Fruit fly (Drosophila melanogaster) whole organism, embryonic: ENCODE data around the gene Son.

ENCODE experiments used
- Adf1 ChIP-seq: fragments of 200-800 bp; sonication (Bioruptor generic); IDR thresholded peaks from 2 replicates; pipeline ENCODE4 v1.3.6; 2022; ENCODE audit warnings: missing biosample characterization, missing genetic modification characterization
- CG10267 ChIP-seq: fragments of 200-800 bp; sonication (Bioruptor generic); optimal IDR thresholded peaks from 2 replicates; lab custom pipeline; 2018; ENCODE audit warnings: missing biosample characterization, mild to moderate bottlenecking, missing genetic modification characterization, moderate library complexity
- CG10462 ChIP-seq: fragments of 200-800 bp; sonication (Bioruptor generic); optimal IDR thresholded peaks from 2 replicates; lab custom pipeline; 2016; ENCODE audit warnings: missing biosample characterization, missing genetic modification characterization
- CG10959 ChIP-seq: fragments of 200-800 bp; sonication (Bioruptor generic); IDR thresholded peaks from 2 replicates; pipeline ENCODE4 v1.3.6; 2022; ENCODE audit warnings: missing biosample characterization, missing genetic modification characterization
- CG13296 ChIP-seq: fragments of 200-800 bp; sonication (Bioruptor generic); optimal IDR thresholded peaks from 3 replicates; lab custom pipeline; 2018; ENCODE audit warnings: missing biosample characterization, mild to moderate bottlenecking, missing genetic modification characterization
- CG15479 ChIP-seq: fragments of 200-800 bp; sonication (Bioruptor generic); optimal IDR thresholded peaks from 3 replicates; lab custom pipeline; 2019; ENCODE audit warnings: missing biosample characterization, mild to moderate bottlenecking, missing genetic modification characterization, moderate library complexity
- CG15514 ChIP-seq: fragments of 200-800 bp; sonication (Bioruptor generic); optimal IDR thresholded peaks from 3 replicates; lab custom pipeline; 2017; ENCODE audit warnings: missing biosample characterization, missing genetic modification characterization, mild to moderate bottlenecking, moderate library complexity, missing genetic modification reagents
- CG16863 ChIP-seq: fragments of 200-800 bp; sonication (Bioruptor generic); optimal IDR thresholded peaks from 3 replicates; lab custom pipeline; 2016; ENCODE audit warnings: missing biosample characterization, missing genetic modification characterization
- CG32767 ChIP-seq: fragments of 200-800 bp; sonication (Bioruptor generic); IDR thresholded peaks from 2 replicates; pipeline ENCODE4 v1.3.6; 2022; ENCODE audit warnings: missing biosample characterization, missing genetic modification characterization
- CG4360 ChIP-seq: fragments of 200-800 bp; sonication (Bioruptor generic); IDR thresholded peaks from 2 replicates; pipeline ENCODE4 v1.3.6; 2022; ENCODE audit warnings: missing biosample characterization, missing genetic modification characterization
- CG4617 ChIP-seq: fragments of 200-800 bp; sonication (Bioruptor generic); optimal IDR thresholded peaks from 3 replicates; lab custom pipeline; 2016; ENCODE audit warnings: missing biosample characterization, missing genetic modification characterization, borderline replicate concordance
- CG4730 ChIP-seq: fragments of 200-800 bp; sonication (Bioruptor generic); IDR thresholded peaks from 2 replicates; pipeline ENCODE4 v1.3.6; 2022; ENCODE audit warnings: missing biosample characterization, missing genetic modification characterization
- CG8281 ChIP-seq: fragments of 200-800 bp; sonication (Bioruptor generic); optimal IDR thresholded peaks from 2 replicates; lab custom pipeline; 2018; ENCODE audit warnings: missing biosample characterization, mild to moderate bottlenecking, missing genetic modification characterization, moderate library complexity
- CG8765 ChIP-seq: fragments of 200-800 bp; sonication (Bioruptor generic); IDR thresholded peaks from 2 replicates; pipeline ENCODE4 v1.3.6; 2022; ENCODE audit warnings: missing biosample characterization, missing genetic modification characterization
- Dfd ChIP-seq, 2 experiments: fragments of >200 bp; optimal IDR thresholded peaks; 2 replicates each; lab custom pipeline; 2017; ENCODE audit warnings: missing biosample characterization in 2 of 2, missing genetic modification characterization in 2 of 2
- Dip2 ChIP-seq: fragments of 200-800 bp; sonication (Bioruptor generic); IDR thresholded peaks from 2 replicates; pipeline ENCODE4 v1.3.6; 2022; ENCODE audit warnings: missing biosample characterization, missing genetic modification characterization
- Ets65A ChIP-seq: fragments of 200-800 bp; sonication (Bioruptor generic); peaks from one replicate; lab custom pipeline; 2016; ENCODE audit warnings: missing biosample characterization, missing genetic modification characterization
- Hr3 ChIP-seq: fragments of 200-800 bp; sonication (Bioruptor generic); optimal IDR thresholded peaks from 3 replicates; lab custom pipeline; 2016; ENCODE audit warnings: missing biosample characterization, missing genetic modification characterization
- Hr78 ChIP-seq, 2 experiments: fragments of 200-800 bp in 1 of 2; fragments of >200 bp in 1 of 2; sonication (Bioruptor generic) in 1 of 2; optimal IDR thresholded peaks; 2 replicates each; lab custom pipeline; 2017 to 2019; ENCODE audit warnings: missing biosample characterization in 2 of 2, missing genetic modification characterization in 2 of 2, mild to moderate bottlenecking in 1 of 2, moderate library complexity in 1 of 2
- MBD-R2 ChIP-seq: fragments of 200-800 bp; sonication (Bioruptor generic); IDR thresholded peaks from 2 replicates; pipeline ENCODE4 v1.3.6; 2022; ENCODE audit warnings: missing biosample characterization, missing genetic modification characterization
- Med ChIP-seq: fragments of 200-800 bp; sonication (Bioruptor generic); peaks from one replicate; lab custom pipeline; 2016; ENCODE audit warnings: missing biosample characterization, missing genetic modification characterization, mild to moderate bottlenecking, inconsistent platforms, moderate library complexity
- NfI ChIP-seq: fragments of 200-800 bp; sonication (Bioruptor generic); optimal IDR thresholded peaks from 3 replicates; lab custom pipeline; 2018; ENCODE audit warnings: missing biosample characterization, mild to moderate bottlenecking, missing genetic modification characterization, moderate library complexity
- Opbp ChIP-seq: fragments of 200-800 bp; sonication (Bioruptor generic); IDR thresholded peaks from 3 replicates; pipeline ENCODE4 v1.3.6; 2022; ENCODE audit warnings: missing biosample characterization, missing genetic modification characterization; ENCODE audit not compliant: partially characterized antibody
- Ravus ChIP-seq: fragments of 200-800 bp; sonication (Bioruptor generic); IDR thresholded peaks from 2 replicates; pipeline ENCODE4 v1.3.6; 2022; ENCODE audit warnings: missing biosample characterization, missing genetic modification characterization
- Trl ChIP-seq, 3 experiments: fragments of >200 bp in 2 of 3; fragments of 200-800 bp in 1 of 3; sonication (Bioruptor generic) in 1 of 3; optimal IDR thresholded peaks; 2 replicates in 1 of 3; 3 replicates in 2 of 3; lab custom pipeline; 2016 to 2017; ENCODE audit warnings: missing biosample characterization in 1 of 3, missing genetic modification characterization in 1 of 3
- aop ChIP-seq: fragments of 200-800 bp; sonication (Bioruptor generic); IDR thresholded peaks from 2 replicates; pipeline ENCODE4 v1.3.6; 2022; ENCODE audit warnings: missing biosample characterization, missing genetic modification characterization
- cad ChIP-seq: fragments of >200 bp; optimal IDR thresholded peaks from 2 replicates; lab custom pipeline; 2017; ENCODE audit warnings: missing biosample characterization, missing genetic modification characterization
- caup ChIP-seq: fragments of 200-800 bp; sonication (Bioruptor generic); optimal IDR thresholded peaks from 3 replicates; lab custom pipeline; 2017; ENCODE audit warnings: missing biosample characterization, mild to moderate bottlenecking, missing genetic modification characterization, moderate library complexity; ENCODE audit not compliant: severe bottlenecking
- da ChIP-seq: fragments of 200-800 bp; sonication (Bioruptor generic); optimal IDR thresholded peaks from 2 replicates; lab custom pipeline; 2016; ENCODE audit warnings: missing biosample characterization, missing genetic modification characterization
- dm ChIP-seq: fragments of 200-800 bp; sonication (Bioruptor generic); optimal IDR thresholded peaks from 3 replicates; lab custom pipeline; 2016; ENCODE audit warnings: missing biosample characterization, missing genetic modification characterization
- en ChIP-seq: fragments of 200-800 bp; sonication (Bioruptor generic); optimal IDR thresholded peaks from 2 replicates; lab custom pipeline; 2016; ENCODE audit warnings: missing biosample characterization, missing genetic modification characterization
- eve ChIP-seq, 2 experiments: fragments of >200 bp; optimal IDR thresholded peaks; 2 replicates each; lab custom pipeline; 2017; ENCODE audit warnings: missing biosample characterization in 2 of 2, missing genetic modification characterization in 2 of 2
- gcm2 ChIP-seq: fragments of 200-800 bp; sonication (Bioruptor generic); optimal IDR thresholded peaks from 2 replicates; lab custom pipeline; 2016; ENCODE audit warnings: missing biosample characterization, missing genetic modification characterization
- hkb ChIP-seq, 2 experiments: fragments of 200-800 bp in 1 of 2; fragments of >200 bp in 1 of 2; sonication (Bioruptor generic) in 1 of 2; IDR thresholded peaks in 1 of 2; optimal IDR thresholded peaks in 1 of 2; 2 replicates each; pipeline versions ENCODE4 v1.3.6 to Lab custom; 2017 to 2022; ENCODE audit warnings: missing biosample characterization in 1 of 2, missing genetic modification characterization in 1 of 2
- jigr1 ChIP-seq: fragments of 200-800 bp; sonication (Bioruptor generic); IDR thresholded peaks from 3 replicates; pipeline ENCODE4 v1.3.6; 2022; ENCODE audit warnings: missing biosample characterization, missing genetic modification characterization
- kay ChIP-seq: fragments of 200-800 bp; sonication (Bioruptor generic); optimal IDR thresholded peaks from 2 replicates; lab custom pipeline; 2016; ENCODE audit warnings: missing biosample characterization, missing genetic modification characterization
- lbe ChIP-seq: fragments of 200-800 bp; sonication (Bioruptor generic); optimal IDR thresholded peaks from 2 replicates; lab custom pipeline; 2016; ENCODE audit warnings: missing biosample characterization, mild to moderate bottlenecking, missing genetic modification characterization
- lola ChIP-seq, 3 experiments: fragments of >200 bp in 2 of 3; fragments of 200-800 bp in 1 of 3; sonication (Bioruptor generic) in 1 of 3; optimal IDR thresholded peaks; 2 replicates each; lab custom pipeline; 2017 to 2019; ENCODE audit warnings: missing biosample characterization in 3 of 3, missing genetic modification characterization in 3 of 3, mild to moderate bottlenecking in 1 of 3, moderate library complexity in 1 of 3
- nmo ChIP-seq: fragments of 200-800 bp; sonication (Bioruptor generic); optimal IDR thresholded peaks from 2 replicates; lab custom pipeline; 2018; ENCODE audit warnings: missing biosample characterization, mild to moderate bottlenecking, missing genetic modification characterization, moderate library complexity
- pan ChIP-seq, 4 experiments: fragments of >200 bp in 3 of 4; fragments of 200-800 bp in 1 of 4; sonication (Bioruptor generic) in 1 of 4; optimal IDR thresholded peaks in 3 of 4; IDR thresholded peaks in 1 of 4; 2 replicates each; pipeline versions ENCODE4 v1.3.6 to Lab custom; 2017 to 2022; ENCODE audit warnings: missing biosample characterization in 2 of 4, missing genetic modification characterization in 2 of 4, mixed read lengths in 1 of 4
- pho ChIP-seq: fragments of 200-800 bp; sonication (Bioruptor generic); optimal IDR thresholded peaks from 2 replicates; lab custom pipeline; 2016; ENCODE audit warnings: missing biosample characterization, missing genetic modification characterization
- pzg ChIP-seq: fragments of 200-800 bp; sonication (Bioruptor generic); optimal IDR thresholded peaks from 3 replicates; lab custom pipeline; 2018; ENCODE audit warnings: missing biosample characterization, mild to moderate bottlenecking, missing genetic modification characterization, moderate library complexity
- ranshi ChIP-seq: fragments of 200-800 bp; sonication (Bioruptor generic); IDR thresholded peaks from 2 replicates; pipeline ENCODE4 v1.3.6; 2022; ENCODE audit warnings: missing biosample characterization, missing genetic modification characterization
- salm ChIP-seq: fragments of 200-800 bp; sonication (Bioruptor generic); optimal IDR thresholded peaks from 2 replicates; lab custom pipeline; 2018; ENCODE audit warnings: missing biosample characterization, mild to moderate bottlenecking, missing genetic modification characterization
- sr ChIP-seq: fragments of 200-800 bp; sonication (Bioruptor generic); IDR thresholded peaks from 3 replicates; pipeline ENCODE4 v1.3.6; 2022; ENCODE audit warnings: missing biosample characterization, missing genetic modification characterization
- stwl ChIP-seq: fragments of 200-800 bp; sonication (Bioruptor generic); optimal IDR thresholded peaks from 3 replicates; lab custom pipeline; 2018; ENCODE audit warnings: missing biosample characterization, mild to moderate bottlenecking, missing genetic modification characterization, moderate library complexity
- tgo ChIP-seq: fragments of 200-800 bp; sonication (Bioruptor generic); IDR thresholded peaks from 3 replicates; pipeline ENCODE4 v1.3.6; 2022; ENCODE audit warnings: missing biosample characterization, missing genetic modification characterization
- zf30C ChIP-seq: fragments of 200-800 bp; sonication (Bioruptor generic); optimal IDR thresholded peaks from 3 replicates; lab custom pipeline; 2018; ENCODE audit warnings: missing biosample characterization, mild to moderate bottlenecking, missing genetic modification characterization
- zfh2 ChIP-seq: fragments of 200-800 bp; sonication (Bioruptor generic); optimal IDR thresholded peaks from 2 replicates; lab custom pipeline; 2016; ENCODE audit warnings: missing biosample characterization, missing genetic modification characterization

Son gene

dm6 chr3R:9534595-9535217, 43.1 kb upstream of the Son start (continued):
- TF ChIP-seq Trl (optimal IDR thresholded peaks at IDR 0.05; lab: Kevin White, UChicago) = peak; percentile 78 to 91
- TF ChIP-seq Trl (GFP tag; optimal IDR thresholded peaks at IDR 0.05; lab: Kevin White, UChicago) = no peak
- TF ChIP-seq CG13296 (GFP tag; lab: Kevin White, UChicago) = no peak
- no peak for TF ChIP-seq aop (GFP tag; lab: Robert Waterston, UW)
- no peak for TF ChIP-seq Dfd (GFP tag; optimal IDR thresholded peaks at IDR 0.05; lab: Kevin White, UChicago)
- TF ChIP-seq CG15514 (GFP tag; lab: Kevin White, UChicago) = no peak
- TF ChIP-seq CG10959 (GFP tag; lab: Robert Waterston, UW) = 0 out of 2 replicates have a peak, but pooled peaks have one; percentile 5
- no peak for TF ChIP-seq MBD-R2 (GFP tag; lab: Robert Waterston, UW)
- no peak for TF ChIP-seq Dip2 (GFP tag; lab: Robert Waterston, UW)
- peak in 1 of 2 experiments; percentile 61 for TF ChIP-seq Hr78 (GFP tag; optimal IDR thresholded peaks at IDR 0.05; lab: Kevin White, UChicago)
- no peak for TF ChIP-seq kay (GFP tag; lab: Kevin White, UChicago)
- TF ChIP-seq Med (GFP tag; lab: Kevin White, UChicago) = no peak
- peak; percentile 55 for TF ChIP-seq Ets65A (GFP tag; lab: Kevin White, UChicago)
- TF ChIP-seq cad = no peak
- TF ChIP-seq CG4360 (GFP tag; lab: Robert Waterston, UW) = peak; percentile 69
- TF ChIP-seq zf30C (GFP tag; lab: Kevin White, UChicago) = no peak
- TF ChIP-seq Ravus = no peak
- TF ChIP-seq eve (GFP tag; optimal IDR thresholded peaks at IDR 0.05; lab: Kevin White, UChicago) = no peak
- TF ChIP-seq CG16863 = no peak
- TF ChIP-seq CG10462 = no peak
- TF ChIP-seq da (GFP tag; lab: Kevin White, UChicago) = no peak
- no peak for TF ChIP-seq caup
- TF ChIP-seq pan (optimal IDR thresholded peaks at IDR 0.05; lab: Kevin White, UChicago) = no peak
- no peak for TF ChIP-seq pan (GFP tag; optimal IDR thresholded peaks at IDR 0.05 in 1 of 2, IDR thresholded peaks at IDR 0.05 in 1 of 2)
- no peak for TF ChIP-seq en (GFP tag; lab: Kevin White, UChicago)
- TF ChIP-seq lola (GFP tag; optimal IDR thresholded peaks at IDR 0.05; lab: Kevin White, UChicago) = no peak
- no peak for TF ChIP-seq ranshi (GFP tag; lab: Robert Waterston, UW)
- no peak for TF ChIP-seq hkb (optimal IDR thresholded peaks at IDR 0.05; lab: Kevin White, UChicago)
- 0 out of 2 replicates have a peak, but pooled peaks have one; percentile 10 for TF ChIP-seq hkb (GFP tag; IDR thresholded peaks at IDR 0.05; lab: Robert Waterston, UW)
- peak; percentile 81 for TF ChIP-seq sr (GFP tag; lab: Robert Waterston, UW)
- TF ChIP-seq CG32767 = no peak
- TF ChIP-seq zfh2 (GFP tag; lab: Kevin White, UChicago) = no peak
- TF ChIP-seq tgo = no peak
- TF ChIP-seq dm (GFP tag; lab: Kevin White, UChicago) = no peak
- no peak for TF ChIP-seq CG10267 (tag; lab: Kevin White, UChicago)
- TF ChIP-seq jigr1 (GFP tag; lab: Robert Waterston, UW) = no peak
- TF ChIP-seq nmo (GFP tag; lab: Kevin White, UChicago) = no peak
- TF ChIP-seq Adf1 = no peak
- no peak for TF ChIP-seq lbe
- TF ChIP-seq CG4617 (GFP tag; lab: Kevin White, UChicago) = no peak
- no peak for TF ChIP-seq CG8765 (GFP tag; lab: Robert Waterston, UW)
- no peak for TF ChIP-seq salm (tag; lab: Kevin White, UChicago)
- TF ChIP-seq CG8281 (tag; lab: Kevin White, UChicago) = no peak
- TF ChIP-seq pho (GFP tag; lab: Kevin White, UChicago) = no peak
- TF ChIP-seq Hr3 (GFP tag; lab: Kevin White, UChicago) = no peak
- no peak for TF ChIP-seq pzg
- no peak for TF ChIP-seq CG15479 (GFP tag; lab: Kevin White, UChicago)
- TF ChIP-seq gcm2 = no peak
- no peak for TF ChIP-seq stwl (tag; lab: Kevin White, UChicago)
- TF ChIP-seq NfI (GFP tag; lab: Kevin White, UChicago) = no peak
- no peak for TF ChIP-seq Opbp
- no peak for TF ChIP-seq CG4730
